Worm (Caenorhabditis elegans) whole organism, L2 larva: ENCODE data around the gene lron-5.

Experiments
- ama-1 ChIP-seq: fragments of 150-350 bp; optimal IDR thresholded peaks from 2 replicates; lab custom pipeline; 2018; ENCODE audit warnings: inconsistent platforms
- crh-2 ChIP-seq: sonication (generic microtip); optimal IDR thresholded peaks from 2 replicates; lab custom pipeline; 2017; ENCODE audit warnings: missing biosample characterization, missing genetic modification characterization
- elt-3 ChIP-seq: sonication (generic microtip); optimal IDR thresholded peaks from 2 replicates; lab custom pipeline; 2017; ENCODE audit warnings: missing biosample characterization, missing genetic modification characterization
- lin-39 ChIP-seq: fragments of 150-350 bp; optimal IDR thresholded peaks from 2 replicates; lab custom pipeline; 2014; ENCODE audit warnings: missing biosample characterization, missing genetic modification reagents, missing genetic modification characterization
- lsy-2 ChIP-seq, 2 experiments: fragments of 150-350 bp in 1 of 2; sonication (generic microtip) in 1 of 2; optimal IDR thresholded peaks; 2 replicates each; lab custom pipeline; 2014 to 2017; ENCODE audit warnings: missing biosample characterization in 2 of 2, missing genetic modification characterization in 2 of 2
- nhr-237 ChIP-seq: fragments of 150-350 bp; optimal IDR thresholded peaks from 2 replicates; lab custom pipeline; 2014; ENCODE audit warnings: missing biosample characterization, missing genetic modification characterization
- skn-1 ChIP-seq: sonication (generic microtip); optimal IDR thresholded peaks from 2 replicates; lab custom pipeline; 2017; ENCODE audit warnings: missing biosample characterization, missing genetic modification characterization
- sma-3 ChIP-seq: sonication (generic microtip); optimal IDR thresholded peaks from 2 replicates; lab custom pipeline; 2016; ENCODE audit warnings: missing genetic modification reagents, missing genetic modification characterization, missing compliant biosample characterization
- unc-62 ChIP-seq: fragments of 150-350 bp; optimal IDR thresholded peaks from 2 replicates; lab custom pipeline; 2014; ENCODE audit warnings: missing biosample characterization, missing genetic modification reagents, missing genetic modification characterization
- zag-1 ChIP-seq: fragments of 150-350 bp; optimal IDR thresholded peaks from 2 replicates; lab custom pipeline; 2014; ENCODE audit warnings: missing biosample characterization, missing genetic modification characterization

DNA sequence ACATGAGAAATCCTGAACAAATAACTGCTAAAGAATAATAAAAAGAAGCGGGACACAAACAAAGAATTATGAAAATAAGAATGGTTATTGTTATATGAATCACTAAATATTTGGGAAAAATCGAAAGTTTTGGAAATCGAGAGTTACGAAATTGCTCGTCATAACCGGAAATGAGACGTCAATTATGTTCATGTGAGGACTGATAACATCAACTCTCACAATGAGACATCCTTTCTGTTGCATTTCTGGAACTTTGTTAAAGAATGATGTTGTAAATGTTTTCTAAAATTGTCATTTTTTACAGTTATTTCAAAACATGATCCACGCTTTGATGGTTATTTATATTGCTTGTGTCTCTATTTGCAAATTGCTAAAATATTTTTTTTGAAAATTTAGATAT lies 25.0 kb downstream of the lron-5 start, which contains the start of gene T23F11.6:
- TF ChIP-seq nhr-237 (tag; lab: Kevin White, UChicago) (no peak), lin-39 (tag; lab: Kevin White, UChicago) (no peak), crh-2 (tag; lab: Kevin White, UChicago) (peak; percentile 5), elt-3 (tag; lab: Kevin White, UChicago) (no peak), ama-1 (no peak), skn-1 (tag; lab: Kevin White, UChicago) (no peak), lsy-2 (tag; optimal IDR thresholded peaks at IDR 0.05; lab: Kevin White, UChicago) (no peak), unc-62 (GFP tag; lab: Kevin White, UChicago) (no peak), zag-1 (tag; lab: Kevin White, UChicago) (no peak), sma-3 (GFP tag; lab: Kevin White, UChicago) (no peak)
